Fruit fly (Drosophila melanogaster) whole organism, wandering third instar larva: ENCODE data around the gene RapGAP1.

Experiments
- Abd-B ChIP-seq: fragments of >200 bp; optimal IDR thresholded peaks from 2 replicates; lab custom pipeline; 2017; ENCODE audit warnings: missing biosample characterization, missing genetic modification characterization
- Dfd ChIP-seq: fragments of >200 bp; optimal IDR thresholded peaks from 2 replicates; lab custom pipeline; 2017; ENCODE audit warnings: missing biosample characterization, missing genetic modification characterization
- Dif ChIP-seq: fragments of 200-275, 200-300 bp; sonication (Bioruptor generic); optimal IDR thresholded peaks from 2 replicates; lab custom pipeline; 2018; ENCODE audit warnings: missing biosample characterization, missing genetic modification characterization; ENCODE audit not compliant: partially characterized antibody
- GATAd ChIP-seq: sonication (Bioruptor generic); optimal IDR thresholded peaks from 2 replicates; lab custom pipeline; 2016; ENCODE audit warnings: missing biosample characterization, missing genetic modification characterization
- Hr83 ChIP-seq: fragments of 200-300 bp; sonication (Bioruptor generic); optimal IDR thresholded peaks from 2 replicates; lab custom pipeline; 2016; ENCODE audit warnings: missing biosample characterization, mild to moderate bottlenecking, missing genetic modification characterization, moderate library complexity; ENCODE audit not compliant: poor library complexity, severe bottlenecking
- Mio ChIP-seq: sonication (Bioruptor generic); optimal IDR thresholded peaks from 2 replicates; lab custom pipeline; 2016; ENCODE audit warnings: missing biosample characterization, missing genetic modification characterization
- ey ChIP-seq: fragments of 200-800 bp; sonication (Bioruptor generic); optimal IDR thresholded peaks from 2 replicates; lab custom pipeline; 2016; ENCODE audit warnings: missing biosample characterization, missing genetic modification characterization
- h ChIP-seq: fragments of 200-800 bp; sonication (Bioruptor generic); optimal IDR thresholded peaks from 3 replicates; lab custom pipeline; 2016; ENCODE audit warnings: missing biosample characterization, mild to moderate bottlenecking, missing genetic modification characterization
- pan ChIP-seq: fragments of >200 bp; optimal IDR thresholded peaks from 2 replicates; lab custom pipeline; 2017
- psq ChIP-seq: fragments of 200-800 bp; sonication (Bioruptor generic); optimal IDR thresholded peaks from 3 replicates; lab custom pipeline; 2017; ENCODE audit warnings: missing biosample characterization, mild to moderate bottlenecking, missing genetic modification characterization, moderate library complexity
- sv ChIP-seq: fragments of 200-800 bp; sonication (Bioruptor generic); optimal IDR thresholded peaks from 3 replicates; lab custom pipeline; 2016; ENCODE audit warnings: missing biosample characterization, missing genetic modification characterization
- usp ChIP-seq: fragments of >200 bp; optimal IDR thresholded peaks from 2 replicates; lab custom pipeline; 2017; ENCODE audit warnings: missing biosample characterization, missing genetic modification characterization

DNA sequence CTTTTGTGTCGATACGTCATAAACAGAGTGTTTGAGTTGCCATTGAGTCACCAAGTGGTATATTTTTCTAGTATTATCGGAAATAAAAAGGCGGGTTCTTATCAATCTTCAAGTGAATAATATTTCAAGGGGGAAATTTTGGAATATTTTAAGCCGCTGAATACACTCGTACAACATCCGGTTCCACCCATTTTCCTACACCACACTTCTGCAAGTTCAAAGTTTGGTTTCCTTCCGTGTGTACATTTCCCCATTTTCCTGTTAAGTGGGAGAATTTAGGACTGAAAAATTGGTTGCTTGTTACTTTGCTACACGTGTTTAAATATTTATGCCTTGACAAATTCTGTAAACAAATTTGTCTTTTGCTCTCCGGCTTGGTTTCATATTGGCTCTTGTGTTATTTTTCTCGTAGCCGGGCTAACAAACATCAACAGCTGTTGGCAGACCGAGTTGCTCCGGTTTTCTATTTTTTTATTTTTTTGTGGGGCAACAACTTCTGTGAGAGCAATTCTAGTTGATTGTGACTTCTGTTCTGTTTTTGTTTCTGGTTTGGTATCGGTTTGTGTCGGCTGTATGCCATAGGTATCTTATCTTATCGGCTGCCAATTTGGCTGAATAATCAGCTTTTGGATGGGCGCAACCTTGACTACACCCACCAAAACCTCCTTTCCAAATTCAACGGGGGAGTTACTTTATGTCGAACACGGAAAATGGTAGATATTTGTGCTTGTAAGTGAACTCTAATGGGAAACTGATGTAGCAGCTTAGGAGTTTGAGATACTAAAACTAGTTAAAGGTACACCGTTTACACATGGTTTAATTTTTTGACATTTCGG, 6.9 kb downstream of the RapGAP1 start:
- TF ChIP-seq pan (lab: Kevin White, UChicago) (no peak), Mio (GFP tag; lab: Kevin White, UChicago) (no peak), usp (GFP tag; lab: Kevin White, UChicago) (no peak), h (GFP tag; lab: Kevin White, UChicago) (no peak), psq (no peak), Hr83 (GFP tag; lab: Kevin White, UChicago) (no peak), Dfd (no peak), GATAd (GFP tag; lab: Kevin White, UChicago) (no peak), Dif (GFP tag; lab: Kevin White, UChicago) (no peak), Abd-B (no peak), sv (GFP tag; lab: Kevin White, UChicago) (no peak), ey (GFP tag; lab: Kevin White, UChicago) (no peak)
